Fruit fly (Drosophila melanogaster) whole organism, embryonic: ENCODE measurements around the gene Cpr62Bc.
A peak's percentile ranks its signal among the peaks of the same experiment; 100 is the strongest.

ENCODE experiments used
- Atf3 ChIP-seq: fragments of 200-800 bp; sonication (Bioruptor generic); optimal IDR thresholded peaks from 3 replicates; lab custom pipeline; 2016; ENCODE audit warnings: missing biosample characterization, missing genetic modification characterization
- Blimp-1 ChIP-seq: fragments of 200-800 bp; sonication (Bioruptor generic); optimal IDR thresholded peaks from 3 replicates; lab custom pipeline; 2018; ENCODE audit warnings: missing biosample characterization, missing genetic modification characterization, mild to moderate bottlenecking, moderate library complexity, missing genetic modification reagents
- CG10274 ChIP-seq: fragments of 200-800 bp; sonication (Bioruptor generic); optimal IDR thresholded peaks from 3 replicates; lab custom pipeline; 2017; ENCODE audit warnings: missing biosample characterization, mild to moderate bottlenecking, missing genetic modification characterization
- CG11093 ChIP-seq: fragments of 200-800 bp; sonication (Bioruptor generic); IDR thresholded peaks from 3 replicates; pipeline ENCODE4 v1.3.6; 2022; ENCODE audit warnings: missing biosample characterization, missing genetic modification characterization
- CG11560 ChIP-seq: fragments of 200-800 bp; sonication (Bioruptor generic); IDR thresholded peaks from 3 replicates; pipeline ENCODE4 v1.3.6; 2022; ENCODE audit warnings: missing biosample characterization, missing genetic modification characterization
- CG11696 ChIP-seq: fragments of 200-800 bp; sonication (Bioruptor generic); IDR thresholded peaks from 2 replicates; pipeline ENCODE4 v1.3.6; 2022; ENCODE audit warnings: missing biosample characterization, missing genetic modification characterization
- CG1602 ChIP-seq: fragments of 200-800 bp; sonication (Bioruptor generic); optimal IDR thresholded peaks from 3 replicates; lab custom pipeline; 2016; ENCODE audit warnings: missing biosample characterization, missing genetic modification characterization
- CG16779 ChIP-seq: fragments of 200-800 bp; sonication (Bioruptor generic); IDR thresholded peaks from 2 replicates; pipeline ENCODE4 v1.3.6; 2022; ENCODE audit warnings: missing biosample characterization, missing genetic modification characterization
- CG18599 ChIP-seq: fragments of 200-800 bp; sonication (Bioruptor generic); optimal IDR thresholded peaks from 3 replicates; lab custom pipeline; 2017; ENCODE audit warnings: missing biosample characterization, missing genetic modification characterization, mild to moderate bottlenecking, moderate library complexity, missing genetic modification reagents
- CG2116 ChIP-seq: fragments of 200-800 bp; sonication (Bioruptor generic); optimal IDR thresholded peaks from 3 replicates; lab custom pipeline; 2018; ENCODE audit warnings: missing biosample characterization, mild to moderate bottlenecking, missing genetic modification characterization
- CG2712 ChIP-seq: fragments of 200-800 bp; optimal IDR thresholded peaks from 3 replicates; lab custom pipeline; 2019; ENCODE audit warnings: missing biosample characterization, mild to moderate bottlenecking, missing genetic modification characterization, moderate library complexity
- CG31224 ChIP-seq: fragments of 200-800 bp; sonication (Bioruptor generic); IDR thresholded peaks from 2 replicates; pipeline ENCODE4 v1.3.6; 2022; ENCODE audit warnings: missing biosample characterization, missing genetic modification characterization
- CG3847 ChIP-seq: fragments of 200-800 bp; sonication (Bioruptor generic); IDR thresholded peaks from 2 replicates; pipeline ENCODE4 v1.3.6; 2022; ENCODE audit warnings: missing biosample characterization, missing genetic modification characterization
- CG42726 ChIP-seq: fragments of 200-800 bp; sonication (Bioruptor generic); IDR thresholded peaks from 2 replicates; pipeline ENCODE4 v1.3.6; 2022; ENCODE audit warnings: missing biosample characterization, missing genetic modification characterization; ENCODE audit not compliant: partially characterized antibody
- CG4404 ChIP-seq: fragments of 200-800 bp; sonication (Bioruptor generic); IDR thresholded peaks from 2 replicates; pipeline ENCODE4 v1.3.6; 2022; ENCODE audit warnings: missing biosample characterization, missing genetic modification characterization
- CG6254 ChIP-seq: fragments of 200-800 bp; sonication (Bioruptor generic); optimal IDR thresholded peaks from 3 replicates; lab custom pipeline; 2017; ENCODE audit warnings: mild to moderate bottlenecking, missing biosample characterization, missing genetic modification reagents, missing genetic modification characterization
- CG6272 ChIP-seq: fragments of 200-800 bp; sonication (Bioruptor generic); IDR thresholded peaks from 2 replicates; pipeline ENCODE4 v1.3.6; 2022; ENCODE audit warnings: missing biosample characterization, missing genetic modification characterization
- CG8290 ChIP-seq, 3 experiments: fragments of 200-800 bp; sonication (Bioruptor generic); optimal IDR thresholded peaks; 2 replicates each; lab custom pipeline; 2016 to 2019; ENCODE audit warnings: missing biosample characterization in 3 of 3, missing genetic modification characterization in 3 of 3, mild to moderate bottlenecking in 2 of 3, moderate library complexity in 1 of 3
- CG8924 ChIP-seq: fragments of 200-800 bp; optimal IDR thresholded peaks from 3 replicates; lab custom pipeline; 2019; ENCODE audit warnings: missing biosample characterization, mild to moderate bottlenecking, missing genetic modification characterization, moderate library complexity
- CG9817 ChIP-seq: fragments of 200-800 bp; sonication (Bioruptor generic); optimal IDR thresholded peaks from 2 replicates; lab custom pipeline; 2018; ENCODE audit warnings: missing biosample characterization, mild to moderate bottlenecking, missing genetic modification characterization, moderate library complexity
- Fer3 ChIP-seq: fragments of 200-800 bp; sonication (Bioruptor generic); optimal IDR thresholded peaks from 2 replicates; lab custom pipeline; 2018; ENCODE audit warnings: missing biosample characterization, mild to moderate bottlenecking, missing genetic modification characterization, moderate library complexity
- Gsc ChIP-seq: fragments of 200-800 bp; sonication (Bioruptor generic); IDR thresholded peaks from 2 replicates; pipeline ENCODE4 v1.3.6; 2022; ENCODE audit warnings: missing biosample characterization, missing genetic modification characterization
- HLHmδ ChIP-seq: fragments of 200-800 bp; sonication (Bioruptor generic); optimal IDR thresholded peaks from 2 replicates; lab custom pipeline; 2018; ENCODE audit warnings: missing biosample characterization, mild to moderate bottlenecking, missing genetic modification characterization, moderate library complexity
- Hey ChIP-seq: fragments of 200-800 bp; sonication (Bioruptor generic); optimal IDR thresholded peaks from 3 replicates; lab custom pipeline; 2018; ENCODE audit warnings: missing biosample characterization, mild to moderate bottlenecking, missing genetic modification characterization
- Jarid2 ChIP-seq: fragments of 200-800 bp; sonication (Bioruptor generic); optimal IDR thresholded peaks from 3 replicates; lab custom pipeline; 2017; ENCODE audit warnings: mild to moderate bottlenecking, missing biosample characterization, missing genetic modification reagents, missing genetic modification characterization
- Max ChIP-seq: fragments of 200-800 bp; sonication (Bioruptor generic); optimal IDR thresholded peaks from 2 replicates; lab custom pipeline; 2016; ENCODE audit warnings: missing biosample characterization, mild to moderate bottlenecking, missing genetic modification characterization
- Mrtf ChIP-seq: fragments of 200-800 bp; sonication (Bioruptor generic); IDR thresholded peaks from 3 replicates; pipeline ENCODE4 v1.3.6; 2022; ENCODE audit warnings: missing biosample characterization, missing genetic modification characterization
- Nf-YB ChIP-seq: fragments of 200-800 bp; sonication (Bioruptor generic); optimal IDR thresholded peaks from 3 replicates; lab custom pipeline; 2019; ENCODE audit warnings: missing biosample characterization, mild to moderate bottlenecking, missing genetic modification characterization, moderate library complexity
- Oli ChIP-seq: fragments of 200-800 bp; sonication (Bioruptor generic); optimal IDR thresholded peaks from 2 replicates; lab custom pipeline; 2018; ENCODE audit warnings: missing biosample characterization, mild to moderate bottlenecking, missing genetic modification characterization, moderate library complexity
- PHDP ChIP-seq: fragments of 200-800 bp; sonication (Bioruptor generic); optimal IDR thresholded peaks from 3 replicates; lab custom pipeline; 2018; ENCODE audit warnings: missing biosample characterization, mild to moderate bottlenecking, missing genetic modification characterization, moderate library complexity
- Ravus ChIP-seq: fragments of 200-800 bp; sonication (Bioruptor generic); IDR thresholded peaks from 2 replicates; pipeline ENCODE4 v1.3.6; 2022; ENCODE audit warnings: missing biosample characterization, missing genetic modification characterization
- Usf ChIP-seq: fragments of 200-800 bp; sonication (Bioruptor generic); optimal IDR thresholded peaks from 2 replicates; lab custom pipeline; 2017; ENCODE audit warnings: missing genotype, missing biosample characterization, missing genetic modification characterization
- ac ChIP-seq: fragments of 200-800 bp; sonication (Bioruptor generic); optimal IDR thresholded peaks from 3 replicates; lab custom pipeline; 2017; ENCODE audit warnings: missing biosample characterization, mild to moderate bottlenecking, missing genetic modification characterization
- amos ChIP-seq: fragments of 200-800 bp; sonication (Bioruptor generic); IDR thresholded peaks from 2 replicates; pipeline ENCODE4 v1.3.6; 2022; ENCODE audit warnings: missing biosample characterization, missing genetic modification characterization; ENCODE audit not compliant: partially characterized antibody
- da ChIP-seq: fragments of 200-800 bp; sonication (Bioruptor generic); optimal IDR thresholded peaks from 2 replicates; lab custom pipeline; 2016; ENCODE audit warnings: missing biosample characterization, missing genetic modification characterization
- dmrt99B ChIP-seq: fragments of 200-800 bp; sonication (Bioruptor generic); optimal IDR thresholded peaks from 2 replicates; lab custom pipeline; 2018; ENCODE audit warnings: missing biosample characterization, mild to moderate bottlenecking, missing genetic modification characterization, moderate library complexity
- en ChIP-seq: fragments of 200-800 bp; sonication (Bioruptor generic); optimal IDR thresholded peaks from 2 replicates; lab custom pipeline; 2016; ENCODE audit warnings: missing biosample characterization, missing genetic modification characterization
- eve ChIP-seq, 2 experiments: fragments of >200 bp; optimal IDR thresholded peaks; 2 replicates each; lab custom pipeline; 2017; ENCODE audit warnings: missing biosample characterization in 2 of 2, missing genetic modification characterization in 2 of 2
- fru ChIP-seq: fragments of >200 bp; optimal IDR thresholded peaks from 2 replicates; lab custom pipeline; 2017
- gem ChIP-seq: fragments of 200-800 bp; sonication (Bioruptor generic); optimal IDR thresholded peaks from 2 replicates; lab custom pipeline; 2019; ENCODE audit warnings: missing biosample characterization, mild to moderate bottlenecking, missing genetic modification characterization, moderate library complexity
- hb ChIP-seq: fragments of 200-800 bp; sonication (Bioruptor generic); IDR thresholded peaks from 3 replicates; pipeline ENCODE4 v1.3.6; 2022; ENCODE audit warnings: missing biosample characterization, missing genetic modification characterization; ENCODE audit not compliant: partially characterized antibody
- kah ChIP-seq: fragments of 200-800 bp; sonication (Bioruptor generic); optimal IDR thresholded peaks from 2 replicates; lab custom pipeline; 2018; ENCODE audit warnings: missing biosample characterization, mild to moderate bottlenecking, missing genetic modification characterization
- mld ChIP-seq: fragments of 200-800 bp; sonication (Bioruptor generic); IDR thresholded peaks from 3 replicates; pipeline ENCODE4 v1.3.6; 2022; ENCODE audit warnings: missing biosample characterization, missing genetic modification characterization; ENCODE audit not compliant: partially characterized antibody
- odd ChIP-seq: fragments of 200-800 bp; sonication (Bioruptor generic); optimal IDR thresholded peaks from 2 replicates; lab custom pipeline; 2017; ENCODE audit warnings: missing biosample characterization, mild to moderate bottlenecking, missing genetic modification characterization
- otp ChIP-seq: fragments of 200-800 bp; sonication (Bioruptor generic); IDR thresholded peaks from 3 replicates; pipeline ENCODE4, ENCODE4 v1.3.6; 2022; ENCODE audit warnings: missing biosample characterization, missing genetic modification characterization
- row ChIP-seq: fragments of 200-800 bp; sonication (Bioruptor generic); IDR thresholded peaks from 3 replicates; pipeline ENCODE4 v1.3.6; 2022; ENCODE audit warnings: missing biosample characterization, missing genetic modification characterization
- slbo ChIP-seq: fragments of 200-800 bp; sonication (Bioruptor generic); IDR thresholded peaks from 2 replicates; pipeline ENCODE4 v1.3.6; 2022; ENCODE audit warnings: missing biosample characterization, missing genetic modification characterization
- vfl ChIP-seq: fragments of 200-800 bp; sonication (Bioruptor generic); optimal IDR thresholded peaks from 2 replicates; lab custom pipeline; 2016; ENCODE audit warnings: missing biosample characterization, missing genetic modification characterization
- zf30C ChIP-seq: fragments of 200-800 bp; sonication (Bioruptor generic); optimal IDR thresholded peaks from 3 replicates; lab custom pipeline; 2018; ENCODE audit warnings: missing biosample characterization, mild to moderate bottlenecking, missing genetic modification characterization

The Cpr62Bc gene

dm6 chr3L:1881919-1882318 is 40.0 kb upstream of the Cpr62Bc start (continued):
- TF ChIP-seq CG31224 (GFP tag; lab: Robert Waterston, UW) (no peak), CG16779 (GFP tag; lab: Robert Waterston, UW) (no peak), CG2712 (no peak), CG18599 (GFP tag; lab: Kevin White, UChicago) (peak; percentile 21), Jarid2 (no peak), zf30C (GFP tag; lab: Kevin White, UChicago) (no peak), dmrt99B (tag; lab: Kevin White, UChicago) (no peak), CG10274 (GFP tag; lab: Kevin White, UChicago) (no peak), eve (GFP tag; optimal IDR thresholded peaks at IDR 0.05; lab: Kevin White, UChicago) (no peak), vfl (no peak)

- TF ChIP-seq CG11560 = no peak
- TF ChIP-seq Max (GFP tag; lab: Kevin White, UChicago) = no peak
- TF ChIP-seq CG6272 (GFP tag; lab: Robert Waterston, UW) = no peak
- TF ChIP-seq en (GFP tag; lab: Kevin White, UChicago) = no peak
- no peak for TF ChIP-seq fru (lab: Kevin White, UChicago)
- TF ChIP-seq CG8924 (tag; lab: Kevin White, UChicago) = no peak
- TF ChIP-seq Usf (GFP tag; lab: Kevin White, UChicago) = no peak
- no peak for TF ChIP-seq Gsc (GFP tag; lab: Robert Waterston, UW)
- no peak for TF ChIP-seq otp (GFP tag; lab: Robert Waterston, UW)
- TF ChIP-seq row (GFP tag; lab: Robert Waterston, UW) = peak; percentile 60
- TF ChIP-seq CG31224 (GFP tag; lab: Robert Waterston, UW) = peak; percentile 55; the same call in 1 of the 2 replicates
- peak; percentile 39; the same call in 1 of the 2 replicates for TF ChIP-seq slbo (GFP tag; lab: Robert Waterston, UW)
- no peak for TF ChIP-seq CG16779 (GFP tag; lab: Robert Waterston, UW)
- no peak for TF ChIP-seq HLHmδ
- peak; percentile 39 for TF ChIP-seq CG3847 (GFP tag; lab: Robert Waterston, UW)
- no peak for TF ChIP-seq ac (GFP tag; lab: Kevin White, UChicago)
- TF ChIP-seq Mrtf = peak; percentile 55; the same call in 1 of the 3 replicates
- TF ChIP-seq CG6254 (GFP tag; lab: Kevin White, UChicago) = no peak
- no peak for TF ChIP-seq CG9817 (tag; lab: Kevin White, UChicago)
- TF ChIP-seq Oli (tag; lab: Kevin White, UChicago) = no peak
- no peak for TF ChIP-seq CG11093 (GFP tag; lab: Robert Waterston, UW)
- no peak for TF ChIP-seq hb (GFP tag; lab: Robert Waterston, UW)
- TF ChIP-seq gem (tag; lab: Kevin White, UChicago) = no peak
- no peak for TF ChIP-seq amos (GFP tag; lab: Robert Waterston, UW)
- no peak for TF ChIP-seq da
- no peak for TF ChIP-seq kah (GFP tag; lab: Kevin White, UChicago)
- no peak for TF ChIP-seq mld (GFP tag; lab: Robert Waterston, UW)
- no peak for TF ChIP-seq Hey (tag; lab: Kevin White, UChicago)
- TF ChIP-seq CG4404 = no peak
- TF ChIP-seq CG8290 (GFP tag; optimal IDR thresholded peaks at IDR 0.05; lab: Kevin White, UChicago) = no peak
- TF ChIP-seq CG8290 (tag; optimal IDR thresholded peaks at IDR 0.05; lab: Kevin White, UChicago) = peak in 1 of 2 experiments; percentile 40
- TF ChIP-seq PHDP (tag; lab: Kevin White, UChicago) = no peak
- TF ChIP-seq CG2116 (GFP tag; lab: Kevin White, UChicago) = no peak
- TF ChIP-seq Atf3 (GFP tag; lab: Kevin White, UChicago) = no peak
- no peak for TF ChIP-seq odd (GFP tag; lab: Kevin White, UChicago)
- no peak for TF ChIP-seq Nf-YB (GFP tag; lab: Kevin White, UChicago)
- TF ChIP-seq Blimp-1 (GFP tag; lab: Kevin White, UChicago) = peak; percentile 23
- TF ChIP-seq Fer3 = no peak
- TF ChIP-seq CG1602 (GFP tag; lab: Kevin White, UChicago) = no peak
- TF ChIP-seq CG11696 = peak; percentile 63; the same call in 1 of the 2 replicates
- no peak for TF ChIP-seq CG42726 (GFP tag; lab: Robert Waterston, UW)
- no peak; the same call in 1 of the 2 replicates for TF ChIP-seq Ravus (GFP tag; lab: Robert Waterston, UW)
Measured at dm6 chr3L:1880692-1881091, 38.8 kb upstream of the Cpr62Bc start.
